Worm (Caenorhabditis elegans) whole organism, young adult: ENCODE data around the gene asps-1.

ENCODE experiments used
- F22D6.2 ChIP-seq: sonication (generic microtip); optimal IDR thresholded peaks from 2 replicates; lab custom pipeline; 2016; ENCODE audit warnings: mild to moderate bottlenecking, missing genetic modification characterization, missing compliant biosample characterization
- F33H1.4 ChIP-seq: fragments of 200-800 bp; sonication (Bioruptor generic); IDR thresholded peaks from 2 replicates; pipeline ENCODE4 v1.3.6; 2022; ENCODE audit warnings: missing genetic modification reagents, missing genetic modification characterization, missing compliant biosample characterization
- F37B4.10 ChIP-seq: fragments of 200-800 bp; sonication (Bioruptor generic); IDR thresholded peaks from 2 replicates; pipeline ENCODE4 v1.3.6; 2022; ENCODE audit warnings: missing genetic modification characterization, missing compliant biosample characterization
- F39B2.1 ChIP-seq: fragments of 200-800 bp; sonication (Bioruptor generic); IDR thresholded peaks from 2 replicates; pipeline ENCODE4 v1.3.6; 2022; ENCODE audit warnings: missing genetic modification reagents, missing genetic modification characterization, missing compliant biosample characterization
- F57C9.4 ChIP-seq: sonication (generic microtip); optimal IDR thresholded peaks from 2 replicates; lab custom pipeline; 2017; ENCODE audit warnings: mild to moderate bottlenecking, missing genetic modification characterization, missing compliant biosample characterization
- K11D2.4 ChIP-seq: fragments of 200-800 bp; sonication (Bioruptor generic); IDR thresholded peaks from 2 replicates; pipeline ENCODE4 v1.3.6; 2022; ENCODE audit warnings: missing genetic modification reagents, missing genetic modification characterization, missing compliant biosample characterization
- K12H6.12 ChIP-seq: fragments of 200-800 bp; sonication (Bioruptor generic); optimal IDR thresholded peaks from 2 replicates; lab custom pipeline; 2018; ENCODE audit warnings: mild to moderate bottlenecking, missing genetic modification characterization, missing compliant biosample characterization
- T07F8.4 ChIP-seq: sonication (generic microtip); optimal IDR thresholded peaks from 2 replicates; lab custom pipeline; 2016; ENCODE audit warnings: mild to moderate bottlenecking, missing genetic modification characterization, moderate library complexity, missing compliant biosample characterization
- Y53F4B.3 ChIP-seq: fragments of 200-800 bp; sonication (Bioruptor generic); IDR thresholded peaks from 2 replicates; pipeline ENCODE4 v1.3.6; 2022; ENCODE audit warnings: missing genetic modification reagents, missing genetic modification characterization, missing compliant biosample characterization
- Y53G8AR.9 ChIP-seq: fragments of 200-800 bp; sonication (Bioruptor generic); conservative IDR thresholded peaks from 2 replicates; pipeline ENCODE4 v1.3.6; 2022; ENCODE audit warnings: missing genetic modification reagents, missing genetic modification characterization, missing compliant biosample characterization
- Y56A3A.18 ChIP-seq: fragments of 200-800 bp; sonication (Bioruptor generic); IDR thresholded peaks from 2 replicates; pipeline ENCODE4 v1.3.6; 2022; ENCODE audit warnings: missing genetic modification reagents, missing genetic modification characterization, missing compliant biosample characterization
- ZK185.1 ChIP-seq: sonication (generic microtip); optimal IDR thresholded peaks from 2 replicates; lab custom pipeline; 2016; ENCODE audit warnings: mild to moderate bottlenecking, missing genetic modification characterization, missing compliant biosample characterization; ENCODE audit not compliant: poor library complexity, severe bottlenecking
- aptf-3 ChIP-seq: fragments of 200-800 bp; sonication (Bioruptor generic); IDR thresholded peaks from 2 replicates; pipeline ENCODE4 v1.3.6; 2022; ENCODE audit warnings: missing genetic modification characterization, missing compliant biosample characterization
- athp-1 ChIP-seq: sonication (generic microtip); optimal IDR thresholded peaks from 2 replicates; lab custom pipeline; 2017; ENCODE audit warnings: mild to moderate bottlenecking, missing genetic modification characterization, missing compliant biosample characterization
- attf-6 ChIP-seq: fragments of 200-800 bp; sonication (Bioruptor generic); IDR thresholded peaks from 2 replicates; pipeline ENCODE4 v1.3.6; 2022; ENCODE audit warnings: missing genetic modification reagents, missing genetic modification characterization, missing compliant biosample characterization
- ccch-3 ChIP-seq: fragments of 200-800 bp; sonication (Bioruptor generic); optimal IDR thresholded peaks from 2 replicates; lab custom pipeline; 2018; ENCODE audit warnings: mild to moderate bottlenecking, missing genetic modification characterization, missing compliant biosample characterization
- cebp-1 ChIP-seq, 2 experiments: fragments of 200-800 bp in 1 of 2; sonication (Bioruptor generic) in 1 of 2; sonication (generic microtip) in 1 of 2; IDR thresholded peaks in 1 of 2; optimal IDR thresholded peaks in 1 of 2; 2 replicates each; pipeline versions ENCODE4 v1.3.6 to Lab custom; 2017 to 2022; ENCODE audit warnings: missing compliant biosample characterization in 2 of 2, missing genetic modification characterization in 2 of 2, mild to moderate bottlenecking in 1 of 2, missing genetic modification reagents in 1 of 2, moderate library complexity in 1 of 2
- ceh-100 ChIP-seq: fragments of 200-800 bp; sonication (Bioruptor generic); IDR thresholded peaks from 2 replicates; pipeline ENCODE4 v1.3.6; 2022; ENCODE audit warnings: missing genetic modification reagents, missing genetic modification characterization, missing compliant biosample characterization
- ceh-91 ChIP-seq: fragments of 200-800 bp; sonication (Bioruptor generic); IDR thresholded peaks from 2 replicates; pipeline ENCODE4 v1.3.6; 2022; ENCODE audit warnings: missing genetic modification reagents, missing genetic modification characterization, missing compliant biosample characterization
- dox-1 ChIP-seq: fragments of 200-800 bp; sonication (Bioruptor generic); IDR thresholded peaks from 2 replicates; pipeline ENCODE4 v1.3.6; 2022; ENCODE audit warnings: missing genetic modification reagents, missing genetic modification characterization, missing compliant biosample characterization
- dpff-1 ChIP-seq: sonication (generic microtip); optimal IDR thresholded peaks from 2 replicates; lab custom pipeline; 2017; ENCODE audit warnings: mild to moderate bottlenecking, missing genetic modification characterization, missing compliant biosample characterization
- efl-1 ChIP-seq: fragments of 150-350 bp; optimal IDR thresholded peaks from 2 replicates; lab custom pipeline; 2014; ENCODE audit warnings: missing biosample characterization, missing genetic modification reagents, missing genetic modification characterization
- egrh-3 ChIP-seq: fragments of 200-800 bp; sonication (Bioruptor generic); IDR thresholded peaks from 2 replicates; pipeline ENCODE4 v1.3.6; 2022; ENCODE audit warnings: missing genetic modification reagents, missing genetic modification characterization, missing compliant biosample characterization
- ekl-4 ChIP-seq: fragments of 200-800 bp; sonication (Bioruptor generic); IDR thresholded peaks from 2 replicates; pipeline ENCODE4 v1.3.6; 2022; ENCODE audit warnings: missing genetic modification reagents, missing genetic modification characterization, missing compliant biosample characterization
- hmg-1.2 ChIP-seq: fragments of 200-800 bp; sonication (Bioruptor generic); IDR thresholded peaks from 2 replicates; pipeline ENCODE4 v1.3.6; 2022; ENCODE audit warnings: missing genetic modification reagents, missing genetic modification characterization, missing compliant biosample characterization
- let-607 ChIP-seq, 2 experiments: fragments of 200-800 bp in 1 of 2; sonication (Bioruptor generic) in 1 of 2; sonication (generic microtip) in 1 of 2; optimal IDR thresholded peaks; 2 replicates each; lab custom pipeline; 2016 to 2018; ENCODE audit warnings: mild to moderate bottlenecking in 2 of 2, missing compliant biosample characterization in 2 of 2, missing genetic modification characterization in 2 of 2, moderate library complexity in 2 of 2, missing genotype in 1 of 2
- lin-35 ChIP-seq, 3 experiments: fragments of 150-350 bp in 2 of 3; sonication (generic microtip) in 1 of 3; optimal IDR thresholded peaks; 2 replicates each; lab custom pipeline; 2014 to 2018; ENCODE audit warnings: missing biosample characterization in 3 of 3, missing genetic modification characterization in 3 of 3, missing genetic modification reagents in 3 of 3
- lin-40 ChIP-seq: sonication (generic microtip); optimal IDR thresholded peaks from 2 replicates; lab custom pipeline; 2016; ENCODE audit warnings: missing genetic modification characterization, mild to moderate bottlenecking, missing compliant biosample characterization, missing genotype, missing genetic modification reagents
- lir-1 ChIP-seq: fragments of 200-800 bp; sonication (Bioruptor generic); conservative IDR thresholded peaks from 2 replicates; pipeline ENCODE4 v1.3.6; 2022; ENCODE audit warnings: missing genetic modification reagents, missing genetic modification characterization, missing compliant biosample characterization
- lsl-1 ChIP-seq: fragments of 200-800 bp; sonication (Bioruptor generic); optimal IDR thresholded peaks from 2 replicates; lab custom pipeline; 2018; ENCODE audit warnings: mild to moderate bottlenecking, missing genetic modification characterization, moderate library complexity, missing compliant biosample characterization
- madf-10 ChIP-seq: sonication (generic microtip); optimal IDR thresholded peaks from 2 replicates; lab custom pipeline; 2016; ENCODE audit warnings: mild to moderate bottlenecking, missing genetic modification characterization, missing compliant biosample characterization
- madf-3 ChIP-seq: fragments of 200-800 bp; sonication (Bioruptor generic); IDR thresholded peaks from 2 replicates; pipeline ENCODE4 v1.3.6; 2022; ENCODE audit warnings: missing genetic modification reagents, missing genetic modification characterization, missing compliant biosample characterization
- mcd-1 ChIP-seq: fragments of 200-800 bp; sonication (Bioruptor generic); IDR thresholded peaks from 2 replicates; pipeline ENCODE4 v1.3.6; 2022; ENCODE audit warnings: missing genetic modification reagents, missing genetic modification characterization, missing compliant biosample characterization
- mxl-1 ChIP-seq: sonication (generic microtip); optimal IDR thresholded peaks from 2 replicates; lab custom pipeline; 2016; ENCODE audit warnings: missing genetic modification characterization, missing compliant biosample characterization
- nhr-27 ChIP-seq: fragments of 200-800 bp; sonication (Bioruptor generic); optimal IDR thresholded peaks from 2 replicates; lab custom pipeline; 2018; ENCODE audit warnings: mild to moderate bottlenecking, missing genetic modification characterization, moderate library complexity, missing compliant biosample characterization
- pbrm-1 ChIP-seq: fragments of 200-800 bp; sonication (Bioruptor generic); IDR thresholded peaks from 2 replicates; pipeline ENCODE4 v1.3.6; 2022; ENCODE audit warnings: missing genetic modification reagents, missing genetic modification characterization, missing compliant biosample characterization
- pha-4 ChIP-seq: fragments of 150-350 bp; sonication (generic microtip); optimal IDR thresholded peaks from 2 replicates; lab custom pipeline; 2014; ENCODE audit warnings: missing biosample characterization, missing genetic modification reagents, missing genetic modification characterization
- rcor-1 ChIP-seq: fragments of 200-800 bp; sonication (Bioruptor generic); IDR thresholded peaks from 2 replicates; pipeline ENCODE4 v1.3.6; 2022; ENCODE audit warnings: missing genetic modification reagents, missing genetic modification characterization, missing compliant biosample characterization
- repo-1 ChIP-seq: sonication (generic microtip); optimal IDR thresholded peaks from 2 replicates; lab custom pipeline; 2017; ENCODE audit warnings: mild to moderate bottlenecking, missing genetic modification characterization, missing compliant biosample characterization
- snpc-1.1 ChIP-seq: sonication (generic microtip); optimal IDR thresholded peaks from 2 replicates; lab custom pipeline; 2017; ENCODE audit warnings: missing genetic modification characterization, mild to moderate bottlenecking, missing compliant biosample characterization, antibody characterized with exemption, moderate library complexity, missing genotype, missing genetic modification reagents; ENCODE audit not compliant: insufficient read depth
- snpc-1.3 ChIP-seq: sonication (generic microtip); optimal IDR thresholded peaks from 2 replicates; lab custom pipeline; 2017; ENCODE audit warnings: missing genetic modification characterization, mild to moderate bottlenecking, missing compliant biosample characterization, antibody characterized with exemption, moderate library complexity, missing genotype, missing genetic modification reagents; ENCODE audit not compliant: insufficient read depth
- xnd-1 ChIP-seq: sonication (generic microtip); optimal IDR thresholded peaks from 2 replicates; lab custom pipeline; 2016; ENCODE audit warnings: missing genotype, missing genetic modification reagents, missing genetic modification characterization, missing compliant biosample characterization
- ztf-18 ChIP-seq: sonication (generic microtip); optimal IDR thresholded peaks from 2 replicates; lab custom pipeline; 2016; ENCODE audit warnings: missing genotype, mild to moderate bottlenecking, missing genetic modification characterization, missing compliant biosample characterization
- ztf-26 ChIP-seq: sonication (generic microtip); optimal IDR thresholded peaks from 2 replicates; lab custom pipeline; 2017; ENCODE audit warnings: missing genetic modification characterization, missing compliant biosample characterization
- ztf-28 ChIP-seq: fragments of 200-800 bp; sonication (Bioruptor generic); IDR thresholded peaks from 2 replicates; pipeline ENCODE4 v1.3.6; 2022; ENCODE audit warnings: missing genetic modification reagents, missing genetic modification characterization, missing compliant biosample characterization

Gene asps-1

DNA sequence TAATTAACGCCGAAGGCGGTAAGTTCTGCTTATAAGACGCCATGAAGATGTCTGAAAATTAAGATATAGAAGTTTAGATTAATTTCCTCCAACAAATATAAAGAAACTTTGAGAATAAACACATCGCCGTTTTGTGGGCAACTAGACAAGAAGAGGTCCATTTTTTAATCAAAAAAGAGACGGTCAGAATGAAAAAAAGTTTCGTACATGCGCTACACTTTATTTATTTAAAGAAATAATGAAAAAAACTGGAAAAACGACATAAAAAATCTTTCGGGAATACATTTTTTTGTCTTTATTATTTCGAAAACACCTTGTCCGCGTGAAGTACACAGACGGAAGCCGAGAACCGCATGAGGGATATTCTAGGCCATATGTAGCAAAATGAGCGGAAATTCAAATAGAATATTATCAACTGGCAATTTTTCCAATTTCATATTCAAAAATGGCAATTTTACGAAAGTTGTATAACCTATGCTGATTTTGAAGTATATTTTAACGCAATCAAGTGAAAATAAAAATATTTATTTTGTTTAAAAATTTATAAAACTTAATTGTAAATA lies 38.7 kb upstream of the asps-1 start, which contains the start of gene sluh-7 (continued):
- TF ChIP-seq ceh-100 (0 out of 2 replicates have a peak, but pooled peaks have one; percentile 28), egrh-3 (GFP tag; lab: Robert Waterston, UW) (no peak), ccch-3 (GFP tag; lab: Kevin White, UChicago) (peak; percentile 40), K11D2.4 (GFP tag; lab: Robert Waterston, UW) (0 out of 2 replicates have a peak, but pooled peaks have one; percentile 39), lin-40 (tag; lab: Kevin White, UChicago) (peak; percentile 73), F39B2.1 (GFP tag; lab: Robert Waterston, UW) (no peak), mcd-1 (GFP tag; lab: Robert Waterston, UW) (peak; percentile 69), ztf-28 (GFP tag; lab: Robert Waterston, UW) (peak; percentile 65; the same call in 1 of the 2 replicates), aptf-3 (no peak), hmg-1.2 (GFP tag; lab: Robert Waterston, UW) (peak; percentile 37; the same call in 1 of the 2 replicates), rcor-1 (GFP tag; lab: Robert Waterston, UW) (no peak), lir-1 (GFP tag; lab: Robert Waterston, UW) (peak; percentile 49; the same call in 1 of the 2 replicates), pbrm-1 (peak; percentile 35; the same call in 1 of the 2 replicates), xnd-1 (no peak), attf-6 (GFP tag; lab: Robert Waterston, UW) (no peak), Y53G8AR.9 (GFP tag; lab: Robert Waterston, UW) (no peak), snpc-1.1 (tag; lab: Kevin White, UChicago) (no peak), F57C9.4 (tag; lab: Kevin White, UChicago) (no peak), F37B4.10 (GFP tag; lab: Robert Waterston, UW) (no peak), madf-3 (GFP tag; lab: Robert Waterston, UW) (peak; percentile 86), Y56A3A.18 (GFP tag; lab: Robert Waterston, UW) (no peak), cebp-1 (GFP tag; IDR thresholded peaks at IDR 0.05; lab: Robert Waterston, UW) (no peak), cebp-1 (tag; optimal IDR thresholded peaks at IDR 0.05; lab: Kevin White, UChicago) (peak; percentile 63), Y53F4B.3 (no peak), K12H6.12 (tag; lab: Kevin White, UChicago) (peak; percentile 35), snpc-1.3 (peak; percentile 25), ztf-26 (tag; lab: Kevin White, UChicago) (no peak), F22D6.2 (tag; lab: Kevin White, UChicago) (peak; percentile 59), let-607 (tag; optimal IDR thresholded peaks at IDR 0.05; lab: Kevin White, UChicago) (peak in 1 of 2 experiments; percentile 69), ceh-91 (GFP tag; lab: Robert Waterston, UW) (0 out of 2 replicates have a peak, but pooled peaks have one; percentile 11), efl-1 (GFP tag; lab: Kevin White, UChicago) (peak; percentile 62), ZK185.1 (tag; lab: Kevin White, UChicago) (peak; percentile 92), madf-10 (tag; lab: Kevin White, UChicago) (peak; percentile 47), nhr-27 (tag; lab: Kevin White, UChicago) (no peak), T07F8.4 (tag; lab: Kevin White, UChicago) (no peak), mxl-1 (tag; lab: Kevin White, UChicago) (no peak), pha-4 (tag; lab: Kevin White, UChicago) (peak; percentile 47), F33H1.4 (GFP tag; lab: Robert Waterston, UW) (peak; percentile 65), dpff-1 (tag; lab: Kevin White, UChicago) (no peak), repo-1 (tag; lab: Kevin White, UChicago) (no peak), dox-1 (0 out of 2 replicates have a peak, but pooled peaks have one; percentile 46), ztf-18 (peak; percentile 15), ekl-4 (GFP tag; lab: Robert Waterston, UW) (peak; percentile 34; the same call in 1 of the 2 replicates), lin-35 (GFP tag; optimal IDR thresholded peaks at IDR 0.05; lab: Kevin White, UChicago) (peak in 1 of 3 experiments; percentile 83), lsl-1 (GFP tag; lab: Kevin White, UChicago) (peak; percentile 25), athp-1 (tag; lab: Kevin White, UChicago) (peak; percentile 19)
